Worm (Caenorhabditis elegans) whole organism, young adult: ENCODE results near the gene W09H1.3.

Experiments used
- F10E7.11 ChIP-seq: sonication (generic microtip); optimal IDR thresholded peaks from 2 replicates; lab custom pipeline; 2017; ENCODE audit warnings: mild to moderate bottlenecking, missing genetic modification characterization, moderate library complexity, missing compliant biosample characterization
- F23B12.7 ChIP-seq: sonication (generic microtip); optimal IDR thresholded peaks from 2 replicates; lab custom pipeline; 2017; ENCODE audit warnings: missing genetic modification characterization, mild to moderate bottlenecking, missing compliant biosample characterization, antibody characterized with exemption, moderate library complexity; ENCODE audit not compliant: insufficient read depth
- F37B4.10 ChIP-seq: fragments of 200-800 bp; sonication (Bioruptor generic); IDR thresholded peaks from 2 replicates; pipeline ENCODE4 v1.3.6; 2022; ENCODE audit warnings: missing genetic modification characterization, missing compliant biosample characterization
- F39B2.1 ChIP-seq: fragments of 200-800 bp; sonication (Bioruptor generic); IDR thresholded peaks from 2 replicates; pipeline ENCODE4 v1.3.6; 2022; ENCODE audit warnings: missing genetic modification reagents, missing genetic modification characterization, missing compliant biosample characterization
- K11D2.4 ChIP-seq: fragments of 200-800 bp; sonication (Bioruptor generic); IDR thresholded peaks from 2 replicates; pipeline ENCODE4 v1.3.6; 2022; ENCODE audit warnings: missing genetic modification reagents, missing genetic modification characterization, missing compliant biosample characterization
- K12H6.12 ChIP-seq: fragments of 200-800 bp; sonication (Bioruptor generic); optimal IDR thresholded peaks from 2 replicates; lab custom pipeline; 2018; ENCODE audit warnings: mild to moderate bottlenecking, missing genetic modification characterization, missing compliant biosample characterization
- Y56A3A.18 ChIP-seq: fragments of 200-800 bp; sonication (Bioruptor generic); IDR thresholded peaks from 2 replicates; pipeline ENCODE4 v1.3.6; 2022; ENCODE audit warnings: missing genetic modification reagents, missing genetic modification characterization, missing compliant biosample characterization
- ZK185.1 ChIP-seq: sonication (generic microtip); optimal IDR thresholded peaks from 2 replicates; lab custom pipeline; 2016; ENCODE audit warnings: mild to moderate bottlenecking, missing genetic modification characterization, missing compliant biosample characterization; ENCODE audit not compliant: poor library complexity, severe bottlenecking
- ama-1 ChIP-seq, 3 experiments: fragments of 150-350 bp in 1 of 3; sonication (generic microtip) in 2 of 3; optimal IDR thresholded peaks; 2 replicates each; lab custom pipeline; 2014 to 2018; ENCODE audit warnings: missing biosample characterization in 2 of 3, missing genetic modification characterization in 2 of 3, missing genetic modification reagents in 2 of 3
- atf-7 ChIP-seq: sonication (generic microtip); optimal IDR thresholded peaks from 2 replicates; lab custom pipeline; 2017; ENCODE audit warnings: mild to moderate bottlenecking, missing genetic modification characterization, missing compliant biosample characterization
- attf-6 ChIP-seq: fragments of 200-800 bp; sonication (Bioruptor generic); IDR thresholded peaks from 2 replicates; pipeline ENCODE4 v1.3.6; 2022; ENCODE audit warnings: missing genetic modification reagents, missing genetic modification characterization, missing compliant biosample characterization
- bed-1 ChIP-seq: fragments of 200-800 bp; sonication (Bioruptor generic); IDR thresholded peaks from 2 replicates; pipeline ENCODE4 v1.3.6; 2022; ENCODE audit warnings: missing genetic modification reagents, missing genetic modification characterization, missing compliant biosample characterization
- bed-2 ChIP-seq: fragments of 200-800 bp; sonication (Bioruptor generic); IDR thresholded peaks from 2 replicates; pipeline ENCODE4 v1.3.6; 2022; ENCODE audit warnings: missing genetic modification reagents, missing genetic modification characterization, missing compliant biosample characterization
- ccch-3 ChIP-seq: fragments of 200-800 bp; sonication (Bioruptor generic); optimal IDR thresholded peaks from 2 replicates; lab custom pipeline; 2018; ENCODE audit warnings: mild to moderate bottlenecking, missing genetic modification characterization, missing compliant biosample characterization
- cebp-1 ChIP-seq, 2 experiments: fragments of 200-800 bp in 1 of 2; sonication (Bioruptor generic) in 1 of 2; sonication (generic microtip) in 1 of 2; IDR thresholded peaks in 1 of 2; optimal IDR thresholded peaks in 1 of 2; 2 replicates each; pipeline versions ENCODE4 v1.3.6 to Lab custom; 2017 to 2022; ENCODE audit warnings: missing compliant biosample characterization in 2 of 2, missing genetic modification characterization in 2 of 2, mild to moderate bottlenecking in 1 of 2, missing genetic modification reagents in 1 of 2, moderate library complexity in 1 of 2
- cebp-2 ChIP-seq: fragments of 200-800 bp; sonication (Bioruptor generic); IDR thresholded peaks from 2 replicates; pipeline ENCODE4 v1.3.6; 2022; ENCODE audit warnings: missing genetic modification characterization, missing compliant biosample characterization
- ceh-100 ChIP-seq: fragments of 200-800 bp; sonication (Bioruptor generic); IDR thresholded peaks from 2 replicates; pipeline ENCODE4 v1.3.6; 2022; ENCODE audit warnings: missing genetic modification reagents, missing genetic modification characterization, missing compliant biosample characterization
- ceh-79 ChIP-seq: sonication (generic microtip); optimal IDR thresholded peaks from 2 replicates; lab custom pipeline; 2017; ENCODE audit warnings: mild to moderate bottlenecking, missing genetic modification characterization, missing compliant biosample characterization
- ceh-91 ChIP-seq: fragments of 200-800 bp; sonication (Bioruptor generic); IDR thresholded peaks from 2 replicates; pipeline ENCODE4 v1.3.6; 2022; ENCODE audit warnings: missing genetic modification reagents, missing genetic modification characterization, missing compliant biosample characterization
- chd-7 ChIP-seq: sonication (generic microtip); optimal IDR thresholded peaks from 2 replicates; lab custom pipeline; 2016; ENCODE audit warnings: mild to moderate bottlenecking, missing genetic modification characterization, moderate library complexity, missing compliant biosample characterization
- dox-1 ChIP-seq: fragments of 200-800 bp; sonication (Bioruptor generic); IDR thresholded peaks from 2 replicates; pipeline ENCODE4 v1.3.6; 2022; ENCODE audit warnings: missing genetic modification reagents, missing genetic modification characterization, missing compliant biosample characterization
- dpff-1 ChIP-seq: sonication (generic microtip); optimal IDR thresholded peaks from 2 replicates; lab custom pipeline; 2017; ENCODE audit warnings: mild to moderate bottlenecking, missing genetic modification characterization, missing compliant biosample characterization
- dpl-1 ChIP-seq: fragments of 150-350 bp; optimal IDR thresholded peaks from 2 replicates; lab custom pipeline; 2014; ENCODE audit warnings: missing biosample characterization, missing genetic modification reagents, missing genetic modification characterization
- egl-18 ChIP-seq: fragments of 200-800 bp; sonication (Bioruptor generic); IDR thresholded peaks from 2 replicates; pipeline ENCODE4 v1.3.6; 2022; ENCODE audit warnings: missing genetic modification reagents, missing genetic modification characterization, missing compliant biosample characterization
- ets-4 ChIP-seq: fragments of 200-800 bp; sonication (Bioruptor generic); optimal IDR thresholded peaks from 2 replicates; lab custom pipeline; 2018; ENCODE audit warnings: mild to moderate bottlenecking, missing genetic modification characterization, missing compliant biosample characterization
- gei-17 ChIP-seq: fragments of 200-800 bp; sonication (Bioruptor generic); optimal IDR thresholded peaks from 2 replicates; lab custom pipeline; 2018; ENCODE audit warnings: mild to moderate bottlenecking, missing genetic modification characterization, missing compliant biosample characterization
- hlh-12 ChIP-seq: sonication (generic microtip); optimal IDR thresholded peaks from 2 replicates; lab custom pipeline; 2016; ENCODE audit warnings: missing genetic modification characterization, missing compliant biosample characterization
- hmg-1.2 ChIP-seq: fragments of 200-800 bp; sonication (Bioruptor generic); IDR thresholded peaks from 2 replicates; pipeline ENCODE4 v1.3.6; 2022; ENCODE audit warnings: missing genetic modification reagents, missing genetic modification characterization, missing compliant biosample characterization
- hmg-20 ChIP-seq: fragments of 200-800 bp; sonication (Bioruptor generic); IDR thresholded peaks from 2 replicates; pipeline ENCODE4 v1.3.6; 2022; ENCODE audit warnings: missing genetic modification reagents, missing genetic modification characterization, missing compliant biosample characterization
- hrde-1 ChIP-seq: sonication (generic microtip); optimal IDR thresholded peaks from 2 replicates; lab custom pipeline; 2016; ENCODE audit warnings: missing genetic modification characterization, mild to moderate bottlenecking, missing compliant biosample characterization, moderate library complexity, missing genotype, missing genetic modification reagents, borderline replicate concordance
- hsf-1 ChIP-seq: fragments of 200-800 bp; sonication (Bioruptor generic); IDR thresholded peaks from 2 replicates; pipeline ENCODE4 v1.3.6; 2022; ENCODE audit warnings: missing genetic modification reagents, missing genetic modification characterization, missing compliant biosample characterization
- let-607 ChIP-seq, 2 experiments: fragments of 200-800 bp in 1 of 2; sonication (Bioruptor generic) in 1 of 2; sonication (generic microtip) in 1 of 2; optimal IDR thresholded peaks; 2 replicates each; lab custom pipeline; 2016 to 2018; ENCODE audit warnings: mild to moderate bottlenecking in 2 of 2, missing compliant biosample characterization in 2 of 2, missing genetic modification characterization in 2 of 2, moderate library complexity in 2 of 2, missing genotype in 1 of 2
- lsl-1 ChIP-seq: fragments of 200-800 bp; sonication (Bioruptor generic); optimal IDR thresholded peaks from 2 replicates; lab custom pipeline; 2018; ENCODE audit warnings: mild to moderate bottlenecking, missing genetic modification characterization, moderate library complexity, missing compliant biosample characterization
- lsy-27 ChIP-seq: sonication (generic microtip); optimal IDR thresholded peaks from 2 replicates; lab custom pipeline; 2017; ENCODE audit warnings: missing genetic modification characterization, mild to moderate bottlenecking, missing compliant biosample characterization, antibody characterized with exemption, missing genotype, borderline replicate concordance; ENCODE audit not compliant: insufficient read depth
- madf-10 ChIP-seq: sonication (generic microtip); optimal IDR thresholded peaks from 2 replicates; lab custom pipeline; 2016; ENCODE audit warnings: mild to moderate bottlenecking, missing genetic modification characterization, missing compliant biosample characterization
- mcd-1 ChIP-seq: fragments of 200-800 bp; sonication (Bioruptor generic); IDR thresholded peaks from 2 replicates; pipeline ENCODE4 v1.3.6; 2022; ENCODE audit warnings: missing genetic modification reagents, missing genetic modification characterization, missing compliant biosample characterization
- mel-28 ChIP-seq: sonication (generic microtip); optimal IDR thresholded peaks from 2 replicates; lab custom pipeline; 2016; ENCODE audit warnings: borderline replicate concordance, mild to moderate bottlenecking, missing genetic modification characterization, missing compliant biosample characterization
- nhr-179 ChIP-seq: sonication (generic microtip); optimal IDR thresholded peaks from 2 replicates; lab custom pipeline; 2016; ENCODE audit warnings: mild to moderate bottlenecking, missing genetic modification characterization, missing compliant biosample characterization
- rec-8 ChIP-seq, 2 experiments: sonication (generic microtip); optimal IDR thresholded peaks; 2 replicates each; lab custom pipeline; 2016; ENCODE audit warnings: mild to moderate bottlenecking in 2 of 2, missing genetic modification characterization in 2 of 2, missing genetic modification reagents in 2 of 2, missing genotype in 2 of 2, missing biosample characterization in 1 of 2, missing compliant biosample characterization in 1 of 2, moderate library complexity in 1 of 2
- sdz-38 ChIP-seq: sonication (generic microtip); optimal IDR thresholded peaks from 2 replicates; lab custom pipeline; 2016; ENCODE audit warnings: missing genotype, missing genetic modification characterization, missing compliant biosample characterization
- snpc-1.3 ChIP-seq: sonication (generic microtip); optimal IDR thresholded peaks from 2 replicates; lab custom pipeline; 2017; ENCODE audit warnings: missing genetic modification characterization, mild to moderate bottlenecking, missing compliant biosample characterization, antibody characterized with exemption, moderate library complexity, missing genotype, missing genetic modification reagents; ENCODE audit not compliant: insufficient read depth
- xnd-1 ChIP-seq: sonication (generic microtip); optimal IDR thresholded peaks from 2 replicates; lab custom pipeline; 2016; ENCODE audit warnings: missing genotype, missing genetic modification reagents, missing genetic modification characterization, missing compliant biosample characterization
- zfh-2 ChIP-seq: fragments of 200-800 bp; sonication (Bioruptor generic); conservative IDR thresholded peaks from 2 replicates; pipeline ENCODE4 v1.3.6; 2022; ENCODE audit warnings: missing genetic modification reagents, missing genetic modification characterization, missing compliant biosample characterization
- zim-3 ChIP-seq: sonication (generic microtip); optimal IDR thresholded peaks from 2 replicates; lab custom pipeline; 2017; ENCODE audit warnings: mild to moderate bottlenecking, missing genetic modification characterization, moderate library complexity, missing compliant biosample characterization
- ztf-22 ChIP-seq: fragments of 200-800 bp; sonication (Bioruptor generic); optimal IDR thresholded peaks from 2 replicates; lab custom pipeline; 2018; ENCODE audit warnings: mild to moderate bottlenecking, missing genetic modification characterization, moderate library complexity, missing compliant biosample characterization
- ztf-28 ChIP-seq: fragments of 200-800 bp; sonication (Bioruptor generic); IDR thresholded peaks from 2 replicates; pipeline ENCODE4 v1.3.6; 2022; ENCODE audit warnings: missing genetic modification reagents, missing genetic modification characterization, missing compliant biosample characterization

Gene W09H1.3

ce11 chrII:13199674-13200215 is 15.5 kb downstream of the W09H1.3 start, which contains the start of gene btf-1 (continued):
- TF ChIP-seq Y56A3A.18 (GFP tag; lab: Robert Waterston, UW) (no peak), zfh-2 (GFP tag; lab: Robert Waterston, UW) (no peak), atf-7 (tag; lab: Kevin White, UChicago) (peak; percentile 24), lsl-1 (GFP tag; lab: Kevin White, UChicago) (peak; percentile 27), ama-1 (optimal IDR thresholded peaks at IDR 0.05; lab: Kevin White, UChicago) (peak; percentile 58), ama-1 (GFP tag; optimal IDR thresholded peaks at IDR 0.05; lab: Kevin White, UChicago) (peak in 1 of 2 experiments; percentile 63), madf-10 (peak; percentile 66), zim-3 (tag; lab: Kevin White, UChicago) (peak; percentile 79), chd-7 (tag; lab: Kevin White, UChicago) (no peak), F10E7.11 (tag; lab: Kevin White, UChicago) (peak; percentile 72), ets-4 (GFP tag; lab: Kevin White, UChicago) (no peak), ztf-28 (GFP tag; lab: Robert Waterston, UW) (0 out of 2 replicates have a peak, but pooled peaks have one; percentile 45), mel-28 (tag; lab: Kevin White, UChicago) (peak; percentile 60), rec-8 (tag; optimal IDR thresholded peaks at IDR 0.05; lab: Kevin White, UChicago) (peak in 1 of 2 experiments; percentile 27), dox-1 (GFP tag; lab: Robert Waterston, UW) (peak; percentile 82), cebp-1 (GFP tag; IDR thresholded peaks at IDR 0.05; lab: Robert Waterston, UW) (no peak), cebp-1 (tag; optimal IDR thresholded peaks at IDR 0.05; lab: Kevin White, UChicago) (peak; percentile 73), hsf-1 (GFP tag; lab: Robert Waterston, UW) (no peak), gei-17 (GFP tag; lab: Kevin White, UChicago) (no peak), lsy-27 (peak; percentile 20), attf-6 (GFP tag; lab: Robert Waterston, UW) (no peak), ceh-79 (tag; lab: Kevin White, UChicago) (no peak), snpc-1.3 (tag; lab: Kevin White, UChicago) (peak; percentile 42), dpl-1 (GFP tag; lab: Kevin White, UChicago) (peak; percentile 61), ceh-91 (GFP tag; lab: Robert Waterston, UW) (peak; percentile 30; the same call in 1 of the 2 replicates), K12H6.12 (tag; lab: Kevin White, UChicago) (peak; percentile 88), hmg-20 (GFP tag; lab: Robert Waterston, UW) (no peak), ztf-22 (GFP tag; lab: Kevin White, UChicago) (no peak), ceh-100 (GFP tag; lab: Robert Waterston, UW) (peak; percentile 97), hlh-12 (tag; lab: Kevin White, UChicago) (no peak), dpff-1 (no peak), bed-2 (GFP tag; lab: Robert Waterston, UW) (peak; percentile 54; the same call in 1 of the 2 replicates), let-607 (tag; optimal IDR thresholded peaks at IDR 0.05; lab: Kevin White, UChicago) (peak; percentile 56 to 72), ZK185.1 (tag; lab: Kevin White, UChicago) (no peak), ccch-3 (peak; percentile 62), xnd-1 (tag; lab: Kevin White, UChicago) (no peak), F37B4.10 (GFP tag; lab: Robert Waterston, UW) (no peak), mcd-1 (GFP tag; lab: Robert Waterston, UW) (peak; percentile 95), hmg-1.2 (GFP tag; lab: Robert Waterston, UW) (no peak; the same call in 1 of the 2 replicates), nhr-179 (no peak), F39B2.1 (GFP tag; lab: Robert Waterston, UW) (no peak), hrde-1 (tag; lab: Kevin White, UChicago) (peak; percentile 76), cebp-2 (GFP tag; lab: Robert Waterston, UW) (no peak), K11D2.4 (GFP tag; lab: Robert Waterston, UW) (peak; percentile 80), sdz-38 (tag; lab: Kevin White, UChicago) (no peak), F23B12.7 (tag; lab: Kevin White, UChicago) (no peak), egl-18 (GFP tag; lab: Robert Waterston, UW) (no peak), bed-1 (GFP tag; lab: Robert Waterston, UW) (no peak)
